Fruit fly (Drosophila melanogaster) whole organism, prepupa: ENCODE measurements around the gene CG15196.

Experiments used
- Blimp-1 ChIP-seq: fragments of 200-800 bp; sonication (Bioruptor generic); optimal IDR thresholded peaks from 3 replicates; lab custom pipeline; 2017; ENCODE audit warnings: missing biosample characterization, missing genetic modification characterization, mild to moderate bottlenecking, moderate library complexity, missing genetic modification reagents
- CG10669 ChIP-seq: fragments of 200-800 bp; sonication (Bioruptor generic); optimal IDR thresholded peaks from 3 replicates; lab custom pipeline; 2018; ENCODE audit warnings: missing biosample characterization, mild to moderate bottlenecking, missing genetic modification characterization, moderate library complexity
- CG11294 ChIP-seq: fragments of 200-800 bp; sonication (Bioruptor generic); IDR thresholded peaks from 2 replicates; pipeline ENCODE4 v1.3.6; 2022; ENCODE audit warnings: missing biosample characterization, missing genetic modification characterization
- CG11762 ChIP-seq: fragments of 200-800 bp; sonication (Bioruptor generic); optimal IDR thresholded peaks from 3 replicates; lab custom pipeline; 2016; ENCODE audit warnings: missing biosample characterization, missing genetic modification characterization; ENCODE audit not compliant: insufficient read depth
- CG6163 ChIP-seq: fragments of 200-800 bp; sonication (Bioruptor generic); IDR thresholded peaks from 3 replicates; pipeline ENCODE4 v1.3.6; 2022; ENCODE audit warnings: missing biosample characterization, missing genetic modification characterization
- CG6854 ChIP-seq: fragments of 200-800 bp; sonication (Bioruptor generic); optimal IDR thresholded peaks from 2 replicates; lab custom pipeline; 2017; ENCODE audit warnings: missing biosample characterization, mild to moderate bottlenecking, missing genetic modification characterization
- CG8319 ChIP-seq: fragments of 200-800 bp; sonication (Bioruptor generic); optimal IDR thresholded peaks from 3 replicates; lab custom pipeline; 2016; ENCODE audit warnings: missing biosample characterization, missing genetic modification characterization
- Eip75B ChIP-seq: fragments of 200-800 bp; sonication (Bioruptor generic); optimal IDR thresholded peaks from 3 replicates; lab custom pipeline; 2016; ENCODE audit warnings: missing biosample characterization, missing genetic modification characterization
- Eip93F ChIP-seq: fragments of 200-800 bp; sonication (Bioruptor generic); optimal IDR thresholded peaks from 2 replicates; lab custom pipeline; 2016; ENCODE audit warnings: missing biosample characterization, mild to moderate bottlenecking, missing genetic modification characterization
- Gug ChIP-seq: fragments of 200-800 bp; sonication (Bioruptor generic); IDR thresholded peaks from 2 replicates; pipeline ENCODE4 v1.3.6; 2022; ENCODE audit warnings: missing biosample characterization, missing genetic modification characterization
- Met ChIP-seq: fragments of 200-800 bp; sonication (Bioruptor generic); optimal IDR thresholded peaks from 3 replicates; lab custom pipeline; 2016; ENCODE audit warnings: missing biosample characterization, missing genetic modification characterization
- OdsH ChIP-seq: fragments of 200-800 bp; sonication (Bioruptor generic); optimal IDR thresholded peaks from 3 replicates; lab custom pipeline; 2016; ENCODE audit warnings: missing biosample characterization, missing genetic modification characterization
- achi ChIP-seq: fragments of 200-800 bp; sonication (Bioruptor generic); optimal IDR thresholded peaks from 3 replicates; lab custom pipeline; 2016; ENCODE audit warnings: missing biosample characterization, missing genetic modification characterization
- fd85E ChIP-seq: fragments of 200-800 bp; sonication (Bioruptor generic); optimal IDR thresholded peaks from 3 replicates; lab custom pipeline; 2016; ENCODE audit warnings: missing biosample characterization, missing genetic modification characterization

DNA sequence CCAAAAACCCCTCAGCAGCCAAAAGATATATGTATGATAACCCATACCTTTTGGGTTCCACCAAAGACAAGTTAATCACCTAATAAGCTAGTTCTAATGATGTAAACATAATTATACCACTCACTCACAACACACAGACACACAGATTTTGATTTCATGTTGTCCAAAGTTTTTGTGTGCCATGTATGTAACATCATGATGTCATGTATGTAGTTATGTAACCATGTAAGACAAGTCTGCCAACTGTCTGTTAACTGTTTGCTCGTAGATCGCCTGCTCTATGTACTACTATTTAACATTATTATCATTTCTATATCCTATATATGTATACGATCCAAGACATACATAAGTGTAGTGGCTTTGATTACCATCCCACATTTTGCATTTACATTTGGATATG, 5.5 kb upstream of the CG15196 start:
- TF ChIP-seq CG6854 (GFP tag; lab: Kevin White, UChicago) (no peak), Gug (GFP tag; lab: Robert Waterston, UW) (no peak), Blimp-1 (GFP tag; lab: Kevin White, UChicago) (no peak), Eip93F (GFP tag; lab: Kevin White, UChicago) (no peak), fd85E (GFP tag; lab: Kevin White, UChicago) (no peak), OdsH (GFP tag; lab: Kevin White, UChicago) (no peak), CG6163 (GFP tag; lab: Robert Waterston, UW) (no peak), CG8319 (GFP tag; lab: Kevin White, UChicago) (no peak), CG11294 (no peak), achi (GFP tag; lab: Kevin White, UChicago) (no peak), Met (no peak), CG11762 (no peak), CG10669 (GFP tag; lab: Kevin White, UChicago) (no peak), Eip75B (GFP tag; lab: Kevin White, UChicago) (no peak)
